Worm (Caenorhabditis elegans) whole organism, L3 larva: ENCODE data around the gene C45G9.2.
A peak's percentile ranks its signal among the peaks of the same experiment; 100 is the strongest.

Source experiments
- R02D3.7 ChIP-seq: fragments of 150-350 bp; optimal IDR thresholded peaks from 2 replicates; lab custom pipeline; 2014; ENCODE audit warnings: missing biosample characterization, missing genetic modification characterization
- ZK546.5 ChIP-seq: sonication (generic microtip); optimal IDR thresholded peaks from 2 replicates; lab custom pipeline; 2017; ENCODE audit warnings: missing biosample characterization, missing genetic modification characterization
- aly-2 ChIP-seq: fragments of 150-350 bp; optimal IDR thresholded peaks from 2 replicates; lab custom pipeline; 2014; ENCODE audit warnings: missing biosample characterization, missing genetic modification characterization
- ama-1 ChIP-seq: fragments of 150-350 bp; optimal IDR thresholded peaks from 2 replicates; lab custom pipeline; 2018
- ceh-16 ChIP-seq: sonication (generic microtip); optimal IDR thresholded peaks from 2 replicates; lab custom pipeline; 2017; ENCODE audit warnings: missing biosample characterization, missing genetic modification characterization
- ceh-28 ChIP-seq: fragments of 150-350 bp; optimal IDR thresholded peaks from 2 replicates; lab custom pipeline; 2014; ENCODE audit warnings: missing biosample characterization, missing genetic modification reagents, missing genetic modification characterization
- ceh-82 ChIP-seq: fragments of 150-350 bp; optimal IDR thresholded peaks from 2 replicates; lab custom pipeline; 2014; ENCODE audit warnings: missing biosample characterization, missing genetic modification characterization
- ceh-9 ChIP-seq: sonication (generic microtip); optimal IDR thresholded peaks from 2 replicates; lab custom pipeline; 2018; ENCODE audit warnings: missing biosample characterization, missing genetic modification characterization
- daf-12 ChIP-seq: fragments of 150-350 bp; optimal IDR thresholded peaks from 2 replicates; lab custom pipeline; 2014; ENCODE audit warnings: missing biosample characterization, missing genetic modification reagents, missing genetic modification characterization
- egl-27 ChIP-seq: sonication (generic microtip); optimal IDR thresholded peaks from 4 replicates; lab custom pipeline; 2017; ENCODE audit warnings: missing biosample characterization, missing genetic modification reagents, missing genetic modification characterization
- egl-5 ChIP-seq: fragments of 150-350 bp; optimal IDR thresholded peaks from 2 replicates; lab custom pipeline; 2017; ENCODE audit warnings: missing biosample characterization, missing genetic modification reagents, missing genetic modification characterization, inconsistent platforms
- elt-1 ChIP-seq: fragments of 150-350 bp; optimal IDR thresholded peaks from 2 replicates; lab custom pipeline; 2014; ENCODE audit warnings: missing biosample characterization, missing genetic modification characterization
- elt-2 ChIP-seq: sonication (generic microtip); optimal IDR thresholded peaks from 2 replicates; lab custom pipeline; 2016; ENCODE audit warnings: missing genetic modification reagents, mild to moderate bottlenecking, missing genetic modification characterization, missing compliant biosample characterization
- elt-3 ChIP-seq, 3 experiments: fragments of 150-350 bp in 1 of 3; sonication (generic microtip) in 2 of 3; optimal IDR thresholded peaks; 2 replicates in 2 of 3; 4 replicates in 1 of 3; lab custom pipeline; 2014 to 2017; ENCODE audit warnings: missing biosample characterization in 3 of 3, missing genetic modification characterization in 3 of 3
- eor-1 ChIP-seq, 2 experiments: fragments of 150-350 bp; optimal IDR thresholded peaks; 2 replicates each; lab custom pipeline; 2014 to 2018; ENCODE audit warnings: missing biosample characterization in 2 of 2, missing genetic modification characterization in 2 of 2
- fkh-10 ChIP-seq: sonication (generic microtip); optimal IDR thresholded peaks from 2 replicates; lab custom pipeline; 2017; ENCODE audit warnings: missing biosample characterization, missing genetic modification reagents, missing genetic modification characterization
- fkh-2 ChIP-seq: fragments of 150-350 bp; optimal IDR thresholded peaks from 2 replicates; lab custom pipeline; 2014; ENCODE audit warnings: missing biosample characterization, missing genetic modification reagents, missing genetic modification characterization
- fos-1 ChIP-seq: fragments of 150-350 bp; optimal IDR thresholded peaks from 2 replicates; lab custom pipeline; 2014; ENCODE audit warnings: missing biosample characterization, missing genetic modification characterization
- hmg-11 ChIP-seq: sonication (generic microtip); optimal IDR thresholded peaks from 2 replicates; lab custom pipeline; 2016; ENCODE audit warnings: missing genetic modification characterization, missing compliant biosample characterization
- jun-1 ChIP-seq: fragments of 150-350 bp; optimal IDR thresholded peaks from 2 replicates; lab custom pipeline; 2014; ENCODE audit warnings: missing biosample characterization, missing genetic modification reagents, missing genetic modification characterization
- lin-15B ChIP-seq: fragments of 150-350 bp; optimal IDR thresholded peaks from 2 replicates; lab custom pipeline; 2014; ENCODE audit warnings: missing biosample characterization, missing genetic modification characterization
- lsy-12 ChIP-seq: sonication (generic microtip); optimal IDR thresholded peaks from 2 replicates; lab custom pipeline; 2016; ENCODE audit warnings: mild to moderate bottlenecking, missing genetic modification characterization, missing compliant biosample characterization
- mdl-1 ChIP-seq: fragments of 150-350 bp; optimal IDR thresholded peaks from 2 replicates; lab custom pipeline; 2014; ENCODE audit warnings: missing biosample characterization, missing genetic modification characterization
- mml-1 ChIP-seq: fragments of 150-350 bp; sonication (generic microtip); optimal IDR thresholded peaks from 3 replicates; lab custom pipeline; 2014; ENCODE audit warnings: missing biosample characterization, missing genetic modification characterization
- nhr-11 ChIP-seq: fragments of 150-350 bp; optimal IDR thresholded peaks from 2 replicates; lab custom pipeline; 2014; ENCODE audit warnings: missing biosample characterization, missing genetic modification characterization
- nhr-12 ChIP-seq: fragments of 150-350 bp; optimal IDR thresholded peaks from 2 replicates; lab custom pipeline; 2014; ENCODE audit warnings: missing biosample characterization, missing genetic modification characterization
- nhr-237 ChIP-seq: fragments of 150-350 bp; optimal IDR thresholded peaks from 2 replicates; lab custom pipeline; 2014; ENCODE audit warnings: missing biosample characterization, missing genetic modification characterization
- nhr-25 ChIP-seq: sonication (generic microtip); optimal IDR thresholded peaks from 2 replicates; lab custom pipeline; 2017; ENCODE audit warnings: missing biosample characterization, missing genetic modification characterization
- nhr-28 ChIP-seq: fragments of 150-350 bp; optimal IDR thresholded peaks from 2 replicates; lab custom pipeline; 2014; ENCODE audit warnings: missing biosample characterization, missing genetic modification characterization
- nhr-43 ChIP-seq: sonication (generic microtip); optimal IDR thresholded peaks from 2 replicates; lab custom pipeline; 2016; ENCODE audit warnings: mild to moderate bottlenecking, missing genetic modification characterization, missing compliant biosample characterization; ENCODE audit not compliant: poor library complexity, severe bottlenecking
- nhr-67 ChIP-seq: fragments of 150-350 bp; optimal IDR thresholded peaks from 2 replicates; lab custom pipeline; 2014; ENCODE audit warnings: missing biosample characterization, missing genetic modification characterization
- nhr-76 ChIP-seq: fragments of 150-350 bp; sonication (generic microtip); optimal IDR thresholded peaks from 5 replicates; lab custom pipeline; 2014; ENCODE audit warnings: missing biosample characterization, missing genetic modification characterization
- nhr-77 ChIP-seq: fragments of 150-350 bp; optimal IDR thresholded peaks from 2 replicates; lab custom pipeline; 2014; ENCODE audit warnings: missing biosample characterization, missing genetic modification characterization
- pha-4 ChIP-seq: fragments of 150-350 bp; optimal IDR thresholded peaks from 2 replicates; lab custom pipeline; 2014; ENCODE audit warnings: missing biosample characterization, missing genetic modification reagents, missing genetic modification characterization
- skn-1 ChIP-seq: fragments of 150-350 bp; optimal IDR thresholded peaks from 2 replicates; lab custom pipeline; 2014; ENCODE audit warnings: missing biosample characterization, missing genetic modification characterization
- snpc-4 ChIP-seq: fragments of 150-350 bp; optimal IDR thresholded peaks from 2 replicates; lab custom pipeline; 2014; ENCODE audit warnings: missing biosample characterization, missing genetic modification characterization
- unc-39 ChIP-seq: sonication (generic microtip); optimal IDR thresholded peaks from 4 replicates; lab custom pipeline; 2017; ENCODE audit warnings: missing biosample characterization, missing genetic modification characterization
- unc-62 ChIP-seq: fragments of 150-350 bp; sonication (generic microtip); optimal IDR thresholded peaks from 4 replicates; lab custom pipeline; 2014; ENCODE audit warnings: missing biosample characterization, missing genetic modification reagents, missing genetic modification characterization
- zag-1 ChIP-seq: fragments of 150-350 bp; optimal IDR thresholded peaks from 2 replicates; lab custom pipeline; 2014; ENCODE audit warnings: missing biosample characterization, missing genetic modification characterization
- ztf-4 ChIP-seq: fragments of 150-350 bp; optimal IDR thresholded peaks from 2 replicates; lab custom pipeline; 2014; ENCODE audit warnings: missing biosample characterization, missing genetic modification characterization

C45G9.2 gene

DNA sequence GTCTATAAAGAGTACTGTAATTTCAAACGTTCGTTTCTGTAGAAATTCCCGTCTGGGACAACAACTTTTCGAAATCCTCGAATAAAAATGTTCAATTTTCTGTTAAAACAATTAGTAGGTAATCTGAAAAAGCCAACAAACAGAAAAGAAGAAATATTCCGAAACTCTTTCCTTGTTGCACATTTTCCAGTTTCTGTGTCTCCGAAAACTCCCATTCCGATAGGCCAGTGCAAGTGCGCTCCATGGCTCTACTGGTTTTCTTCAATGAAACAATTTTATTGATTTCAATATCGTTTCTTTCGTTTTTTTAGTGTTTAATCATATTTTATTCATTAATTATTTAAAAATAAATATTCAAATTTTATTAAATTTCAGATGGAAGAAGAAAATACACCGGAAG, 33.8 kb downstream of the C45G9.2 start, which contains the start of gene F54D8.6 (continued):
- TF ChIP-seq jun-1 (tag; lab: Kevin White, UChicago): no peak
- TF ChIP-seq R02D3.7: no peak
- TF ChIP-seq daf-12: no peak
- no peak for TF ChIP-seq aly-2 (tag; lab: Kevin White, UChicago)
- TF ChIP-seq ztf-4 (tag; lab: Kevin White, UChicago): no peak
- no peak for TF ChIP-seq pha-4 (tag; lab: Kevin White, UChicago)
- TF ChIP-seq, all 47 proteins: peak for 8

DNA sequence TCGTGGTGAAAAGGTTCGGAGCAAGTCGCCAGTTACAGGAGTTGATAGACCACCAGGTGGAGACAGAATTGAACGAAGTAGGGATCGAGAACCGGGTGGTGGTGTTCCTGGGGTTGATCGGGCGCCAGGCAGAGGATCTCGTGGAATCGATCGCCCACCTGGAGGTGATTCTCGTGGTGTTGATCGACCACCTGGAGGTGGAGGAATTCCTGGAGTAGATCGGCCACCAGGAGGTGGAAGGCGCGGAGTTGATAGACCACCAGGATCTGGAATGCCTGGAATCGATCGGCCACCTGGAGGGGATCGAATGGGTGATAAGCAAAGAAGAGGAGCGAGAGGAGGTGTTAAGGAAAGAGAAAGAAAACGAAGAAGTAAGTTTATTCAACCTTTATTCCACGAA, 36.6 kb downstream of the C45G9.2 start:
- TF ChIP-seq skn-1 (tag; lab: Kevin White, UChicago) (no peak), ceh-16 (tag; lab: Kevin White, UChicago) (no peak), mdl-1 (no peak), jun-1 (tag; lab: Kevin White, UChicago) (no peak), nhr-76 (tag; lab: Kevin White, UChicago) (no peak), ceh-9 (no peak), nhr-25 (tag; lab: Kevin White, UChicago) (no peak), ceh-82 (no peak), elt-1 (tag; lab: Kevin White, UChicago) (no peak), nhr-28 (tag; lab: Kevin White, UChicago) (no peak), fkh-2 (tag; lab: Kevin White, UChicago) (no peak), mml-1 (no peak), egl-27 (tag; lab: Kevin White, UChicago) (no peak), zag-1 (tag; lab: Kevin White, UChicago) (no peak), nhr-12 (no peak), snpc-4 (tag; lab: Kevin White, UChicago) (no peak), unc-62 (GFP tag; lab: Kevin White, UChicago) (no peak), lin-15B (tag; lab: Kevin White, UChicago) (no peak)

- TF ChIP-seq eor-1 (tag; optimal IDR thresholded peaks at IDR 0.05; lab: Kevin White, UChicago) (no peak), pha-4 (tag; lab: Kevin White, UChicago) (no peak), ceh-82 (no peak), fos-1 (no peak), fkh-2 (tag; lab: Kevin White, UChicago) (no peak), nhr-11 (tag; lab: Kevin White, UChicago) (no peak), jun-1 (tag; lab: Kevin White, UChicago) (no peak), nhr-237 (tag; lab: Kevin White, UChicago) (no peak), lin-15B (tag; lab: Kevin White, UChicago) (no peak)
These were observed 38.1 kb downstream of the C45G9.2 start, which contains the start of gene dpy-17 for ce11 chrIII:5106893-5107471. Gene dpy-17 (plus strand): TSS chrIII:5107330.

DNA sequence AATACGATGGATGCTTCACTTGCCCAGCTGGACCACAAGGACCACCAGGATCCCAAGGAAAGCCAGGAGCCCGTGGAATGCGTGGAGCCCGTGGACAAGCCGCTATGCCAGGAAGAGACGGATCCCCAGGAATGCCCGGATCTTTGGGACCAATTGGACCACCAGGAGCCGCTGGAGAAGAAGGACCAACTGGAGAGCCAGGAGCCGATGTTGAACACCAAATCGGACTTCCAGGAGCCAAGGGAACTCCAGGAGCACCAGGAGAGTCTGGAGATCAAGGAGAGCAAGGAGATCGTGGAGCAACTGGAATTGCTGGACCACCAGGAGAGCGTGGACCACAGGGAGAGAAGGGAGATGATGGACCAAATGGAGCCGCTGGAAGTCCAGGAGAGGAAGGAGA, 39.1 kb downstream of the C45G9.2 start:
- TF ChIP-seq nhr-76 (tag; lab: Kevin White, UChicago) (no peak), elt-1 (tag; lab: Kevin White, UChicago) (no peak), aly-2 (tag; lab: Kevin White, UChicago) (no peak), daf-12 (no peak), egl-27 (tag; lab: Kevin White, UChicago) (no peak), nhr-77 (tag; lab: Kevin White, UChicago) (no peak), fos-1 (no peak), nhr-25 (tag; lab: Kevin White, UChicago) (no peak), snpc-4 (tag; lab: Kevin White, UChicago) (no peak), egl-5 (no peak), ceh-82 (no peak), zag-1 (tag; lab: Kevin White, UChicago) (no peak), unc-39 (tag; lab: Kevin White, UChicago) (no peak), ceh-28 (no peak), fkh-2 (tag; lab: Kevin White, UChicago) (no peak), pha-4 (tag; lab: Kevin White, UChicago) (no peak), ama-1 (lab: Kevin White, UChicago) (no peak)

DNA sequence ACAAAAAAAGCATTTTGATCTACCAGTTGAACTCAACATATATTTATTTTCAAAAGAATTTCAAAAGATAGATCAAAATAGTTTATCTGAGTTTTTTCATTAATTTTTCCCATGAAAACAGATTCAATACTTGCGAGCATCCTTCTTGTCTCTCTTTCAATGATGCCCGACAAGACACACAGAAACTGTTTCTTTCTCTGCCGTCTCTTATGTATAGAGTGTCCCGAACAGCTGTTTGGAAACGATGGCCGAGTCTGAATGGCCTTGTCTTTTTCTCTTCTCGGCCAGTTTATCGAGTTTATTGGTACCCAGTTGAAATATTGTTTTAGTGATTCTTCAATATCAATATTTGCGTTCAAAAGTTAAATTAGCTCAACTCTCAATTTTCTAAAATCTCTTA, 39.9 kb downstream of the C45G9.2 start:
- TF ChIP-seq nhr-67 (tag; lab: Kevin White, UChicago): no peak
- TF ChIP-seq mdl-1: no peak
- no peak for TF ChIP-seq nhr-28 (tag; lab: Kevin White, UChicago)
- no peak for TF ChIP-seq daf-12
- TF ChIP-seq snpc-4 (tag; lab: Kevin White, UChicago): no peak
- no peak for TF ChIP-seq ZK546.5
- TF ChIP-seq hmg-11 (tag; lab: Kevin White, UChicago): no peak
- no peak for TF ChIP-seq jun-1 (tag; lab: Kevin White, UChicago)
- TF ChIP-seq ceh-28: peak; percentile 50
- TF ChIP-seq egl-27 (tag; lab: Kevin White, UChicago): no peak
- peak; percentile 71 for TF ChIP-seq pha-4 (tag; lab: Kevin White, UChicago)
- no peak for TF ChIP-seq fos-1
- no peak for TF ChIP-seq eor-1 (tag; optimal IDR thresholded peaks at IDR 0.05; lab: Kevin White, UChicago)
- no peak for TF ChIP-seq elt-1 (tag; lab: Kevin White, UChicago)
- TF ChIP-seq ama-1 (lab: Kevin White, UChicago): no peak
- TF ChIP-seq nhr-76 (tag; lab: Kevin White, UChicago): no peak
- TF ChIP-seq lsy-12 (tag; lab: Kevin White, UChicago): no peak
- no peak for TF ChIP-seq ztf-4 (tag; lab: Kevin White, UChicago)
- no peak for TF ChIP-seq ceh-82
- TF ChIP-seq ceh-9: no peak
- TF ChIP-seq aly-2 (tag; lab: Kevin White, UChicago): no peak
- no peak for TF ChIP-seq elt-3 (tag; optimal IDR thresholded peaks at IDR 0.05; lab: Kevin White, UChicago)
- peak; percentile 30 for TF ChIP-seq elt-2
- no peak for TF ChIP-seq fkh-10 (GFP tag; lab: Kevin White, UChicago)
- TF ChIP-seq nhr-237 (tag; lab: Kevin White, UChicago): no peak
- peak; percentile 21 for TF ChIP-seq nhr-43 (tag; lab: Kevin White, UChicago)
- TF ChIP-seq nhr-25 (tag; lab: Kevin White, UChicago): peak; percentile 65
- TF ChIP-seq R02D3.7: no peak
- TF ChIP-seq egl-5: peak; percentile 54
- TF ChIP-seq nhr-12: no peak
- TF ChIP-seq unc-62 (GFP tag; lab: Kevin White, UChicago): no peak
